Worm (Caenorhabditis elegans) whole organism, young adult: ENCODE measurements around the gene R13D11.10.

Experiments used
- D2030.7 ChIP-seq: fragments of 200-800 bp; sonication (Bioruptor generic); IDR thresholded peaks from 2 replicates; pipeline ENCODE4 v1.3.6; 2022; ENCODE audit warnings: missing genetic modification reagents, missing genetic modification characterization, missing compliant biosample characterization
- F10E7.11 ChIP-seq: sonication (generic microtip); optimal IDR thresholded peaks from 2 replicates; lab custom pipeline; 2017; ENCODE audit warnings: mild to moderate bottlenecking, missing genetic modification characterization, moderate library complexity, missing compliant biosample characterization
- F33H1.4 ChIP-seq: fragments of 200-800 bp; sonication (Bioruptor generic); IDR thresholded peaks from 2 replicates; pipeline ENCODE4 v1.3.6; 2022; ENCODE audit warnings: missing genetic modification reagents, missing genetic modification characterization, missing compliant biosample characterization
- F52B5.7 ChIP-seq: sonication (generic microtip); optimal IDR thresholded peaks from 2 replicates; lab custom pipeline; 2016; ENCODE audit warnings: mild to moderate bottlenecking, missing genetic modification characterization, missing compliant biosample characterization
- F55B11.4 ChIP-seq: sonication (generic microtip); optimal IDR thresholded peaks from 2 replicates; lab custom pipeline; 2016; ENCODE audit warnings: missing compliant biosample characterization, missing genetic modification characterization, borderline replicate concordance; ENCODE audit not compliant: insufficient read depth
- F57A8.1 ChIP-seq: fragments of 200-800 bp; sonication (Bioruptor generic); optimal IDR thresholded peaks from 2 replicates; lab custom pipeline; 2018; ENCODE audit warnings: mild to moderate bottlenecking, missing genetic modification characterization, moderate library complexity, missing compliant biosample characterization
- F57C9.4 ChIP-seq: sonication (generic microtip); optimal IDR thresholded peaks from 2 replicates; lab custom pipeline; 2017; ENCODE audit warnings: mild to moderate bottlenecking, missing genetic modification characterization, missing compliant biosample characterization
- K12H6.12 ChIP-seq: fragments of 200-800 bp; sonication (Bioruptor generic); optimal IDR thresholded peaks from 2 replicates; lab custom pipeline; 2018; ENCODE audit warnings: mild to moderate bottlenecking, missing genetic modification characterization, missing compliant biosample characterization
- T26A5.8 ChIP-seq: sonication (generic microtip); optimal IDR thresholded peaks from 2 replicates; lab custom pipeline; 2016; ENCODE audit warnings: missing genetic modification characterization, missing compliant biosample characterization
- Y56A3A.18 ChIP-seq: fragments of 200-800 bp; sonication (Bioruptor generic); IDR thresholded peaks from 2 replicates; pipeline ENCODE4 v1.3.6; 2022; ENCODE audit warnings: missing genetic modification reagents, missing genetic modification characterization, missing compliant biosample characterization
- Y95B8A.8 ChIP-seq: fragments of 200-800 bp; sonication (Bioruptor generic); IDR thresholded peaks from 2 replicates; pipeline ENCODE4 v1.3.6; 2022; ENCODE audit warnings: missing genetic modification reagents, missing genetic modification characterization, missing compliant biosample characterization
- ZK185.1 ChIP-seq: sonication (generic microtip); optimal IDR thresholded peaks from 2 replicates; lab custom pipeline; 2016; ENCODE audit warnings: mild to moderate bottlenecking, missing genetic modification characterization, missing compliant biosample characterization; ENCODE audit not compliant: poor library complexity, severe bottlenecking
- attf-3 ChIP-seq: fragments of 200-800 bp; sonication (Bioruptor generic); conservative IDR thresholded peaks from 2 replicates; pipeline ENCODE4 v1.3.6; 2022; ENCODE audit warnings: missing genetic modification reagents, missing genetic modification characterization, missing compliant biosample characterization
- attf-5 ChIP-seq: fragments of 200-800 bp; sonication (Bioruptor generic); optimal IDR thresholded peaks from 2 replicates; lab custom pipeline; 2018; ENCODE audit warnings: mild to moderate bottlenecking, missing genetic modification characterization, missing compliant biosample characterization
- bed-1 ChIP-seq: fragments of 200-800 bp; sonication (Bioruptor generic); IDR thresholded peaks from 2 replicates; pipeline ENCODE4 v1.3.6; 2022; ENCODE audit warnings: missing genetic modification reagents, missing genetic modification characterization, missing compliant biosample characterization
- ceh-58 ChIP-seq: fragments of 200-800 bp; sonication (Bioruptor generic); IDR thresholded peaks from 2 replicates; pipeline ENCODE4 v1.3.6; 2022; ENCODE audit warnings: missing genetic modification characterization, missing compliant biosample characterization
- ceh-79 ChIP-seq: sonication (generic microtip); optimal IDR thresholded peaks from 2 replicates; lab custom pipeline; 2017; ENCODE audit warnings: mild to moderate bottlenecking, missing genetic modification characterization, missing compliant biosample characterization
- ceh-91 ChIP-seq: fragments of 200-800 bp; sonication (Bioruptor generic); IDR thresholded peaks from 2 replicates; pipeline ENCODE4 v1.3.6; 2022; ENCODE audit warnings: missing genetic modification reagents, missing genetic modification characterization, missing compliant biosample characterization
- dpff-1 ChIP-seq: sonication (generic microtip); optimal IDR thresholded peaks from 2 replicates; lab custom pipeline; 2017; ENCODE audit warnings: mild to moderate bottlenecking, missing genetic modification characterization, missing compliant biosample characterization
- egl-18 ChIP-seq: fragments of 200-800 bp; sonication (Bioruptor generic); IDR thresholded peaks from 2 replicates; pipeline ENCODE4 v1.3.6; 2022; ENCODE audit warnings: missing genetic modification reagents, missing genetic modification characterization, missing compliant biosample characterization
- egl-44 ChIP-seq: fragments of 200-800 bp; sonication (Bioruptor generic); IDR thresholded peaks from 2 replicates; pipeline ENCODE4 v1.3.6; 2022; ENCODE audit warnings: missing genetic modification reagents, missing genetic modification characterization, missing compliant biosample characterization
- ekl-4 ChIP-seq: fragments of 200-800 bp; sonication (Bioruptor generic); IDR thresholded peaks from 2 replicates; pipeline ENCODE4 v1.3.6; 2022; ENCODE audit warnings: missing genetic modification reagents, missing genetic modification characterization, missing compliant biosample characterization
- gei-17 ChIP-seq: fragments of 200-800 bp; sonication (Bioruptor generic); optimal IDR thresholded peaks from 2 replicates; lab custom pipeline; 2018; ENCODE audit warnings: mild to moderate bottlenecking, missing genetic modification characterization, missing compliant biosample characterization
- hmg-1.2 ChIP-seq: fragments of 200-800 bp; sonication (Bioruptor generic); IDR thresholded peaks from 2 replicates; pipeline ENCODE4 v1.3.6; 2022; ENCODE audit warnings: missing genetic modification reagents, missing genetic modification characterization, missing compliant biosample characterization
- hmg-20 ChIP-seq: fragments of 200-800 bp; sonication (Bioruptor generic); IDR thresholded peaks from 2 replicates; pipeline ENCODE4 v1.3.6; 2022; ENCODE audit warnings: missing genetic modification reagents, missing genetic modification characterization, missing compliant biosample characterization
- hsf-1 ChIP-seq: fragments of 200-800 bp; sonication (Bioruptor generic); IDR thresholded peaks from 2 replicates; pipeline ENCODE4 v1.3.6; 2022; ENCODE audit warnings: missing genetic modification reagents, missing genetic modification characterization, missing compliant biosample characterization
- lag-1 ChIP-seq: fragments of 200-800 bp; sonication (Bioruptor generic); IDR thresholded peaks from 2 replicates; pipeline ENCODE4 v1.3.6; 2022; ENCODE audit warnings: missing genetic modification reagents, missing genetic modification characterization, missing compliant biosample characterization
- lin-26 ChIP-seq: fragments of 200-800 bp; sonication (Bioruptor generic); IDR thresholded peaks from 2 replicates; pipeline ENCODE4 v1.3.6; 2022; ENCODE audit warnings: missing genetic modification reagents, missing genetic modification characterization, missing compliant biosample characterization
- lin-35 ChIP-seq, 3 experiments: fragments of 150-350 bp in 2 of 3; sonication (generic microtip) in 1 of 3; optimal IDR thresholded peaks; 2 replicates each; lab custom pipeline; 2014 to 2018; ENCODE audit warnings: missing biosample characterization in 3 of 3, missing genetic modification characterization in 3 of 3, missing genetic modification reagents in 3 of 3
- lsy-27 ChIP-seq: sonication (generic microtip); optimal IDR thresholded peaks from 2 replicates; lab custom pipeline; 2017; ENCODE audit warnings: missing genetic modification characterization, mild to moderate bottlenecking, missing compliant biosample characterization, antibody characterized with exemption, missing genotype, borderline replicate concordance; ENCODE audit not compliant: insufficient read depth
- madf-3 ChIP-seq: fragments of 200-800 bp; sonication (Bioruptor generic); IDR thresholded peaks from 2 replicates; pipeline ENCODE4 v1.3.6; 2022; ENCODE audit warnings: missing genetic modification reagents, missing genetic modification characterization, missing compliant biosample characterization
- mcd-1 ChIP-seq: fragments of 200-800 bp; sonication (Bioruptor generic); IDR thresholded peaks from 2 replicates; pipeline ENCODE4 v1.3.6; 2022; ENCODE audit warnings: missing genetic modification reagents, missing genetic modification characterization, missing compliant biosample characterization
- mel-28 ChIP-seq: sonication (generic microtip); optimal IDR thresholded peaks from 2 replicates; lab custom pipeline; 2016; ENCODE audit warnings: borderline replicate concordance, mild to moderate bottlenecking, missing genetic modification characterization, missing compliant biosample characterization
- mxl-1 ChIP-seq: sonication (generic microtip); optimal IDR thresholded peaks from 2 replicates; lab custom pipeline; 2016; ENCODE audit warnings: missing genetic modification characterization, missing compliant biosample characterization
- nfyb-1 ChIP-seq: fragments of 200-800 bp; sonication (Bioruptor generic); IDR thresholded peaks from 2 replicates; pipeline ENCODE4 v1.3.6; 2022; ENCODE audit warnings: missing genetic modification reagents, missing genetic modification characterization, missing compliant biosample characterization
- nhr-90 ChIP-seq: sonication (generic microtip); optimal IDR thresholded peaks from 2 replicates; lab custom pipeline; 2016; ENCODE audit warnings: missing genotype, mild to moderate bottlenecking, missing genetic modification characterization, missing compliant biosample characterization
- sdz-38 ChIP-seq: sonication (generic microtip); optimal IDR thresholded peaks from 2 replicates; lab custom pipeline; 2016; ENCODE audit warnings: missing genotype, missing genetic modification characterization, missing compliant biosample characterization
- sea-2 ChIP-seq: fragments of 200-800 bp; sonication (Bioruptor generic); IDR thresholded peaks from 2 replicates; pipeline ENCODE4 v1.3.6; 2022; ENCODE audit warnings: missing genetic modification characterization, missing compliant biosample characterization
- snpc-3.4 ChIP-seq: sonication (generic microtip); optimal IDR thresholded peaks from 2 replicates; lab custom pipeline; 2017; ENCODE audit warnings: missing genetic modification characterization, mild to moderate bottlenecking, missing compliant biosample characterization, antibody characterized with exemption, moderate library complexity, missing genotype, missing genetic modification reagents
- tbp1 ChIP-seq: fragments of 200-800 bp; sonication (Bioruptor generic); optimal IDR thresholded peaks from 2 replicates; lab custom pipeline; 2018; ENCODE audit warnings: mild to moderate bottlenecking, missing genetic modification characterization, missing compliant biosample characterization
- unc-62 ChIP-seq: fragments of 150-350 bp; optimal IDR thresholded peaks from 2 replicates; lab custom pipeline; 2014; ENCODE audit warnings: missing biosample characterization, missing genetic modification reagents, missing genetic modification characterization
- xnd-1 ChIP-seq: sonication (generic microtip); optimal IDR thresholded peaks from 2 replicates; lab custom pipeline; 2016; ENCODE audit warnings: missing genotype, missing genetic modification reagents, missing genetic modification characterization, missing compliant biosample characterization
- zfh-2 ChIP-seq: fragments of 200-800 bp; sonication (Bioruptor generic); conservative IDR thresholded peaks from 2 replicates; pipeline ENCODE4 v1.3.6; 2022; ENCODE audit warnings: missing genetic modification reagents, missing genetic modification characterization, missing compliant biosample characterization
- zim-3 ChIP-seq: sonication (generic microtip); optimal IDR thresholded peaks from 2 replicates; lab custom pipeline; 2017; ENCODE audit warnings: mild to moderate bottlenecking, missing genetic modification characterization, moderate library complexity, missing compliant biosample characterization
- ztf-26 ChIP-seq: sonication (generic microtip); optimal IDR thresholded peaks from 2 replicates; lab custom pipeline; 2017; ENCODE audit warnings: missing genetic modification characterization, missing compliant biosample characterization
- ztf-6 ChIP-seq: fragments of 200-800 bp; sonication (Bioruptor generic); IDR thresholded peaks from 2 replicates; pipeline ENCODE4 v1.3.6; 2022; ENCODE audit warnings: missing genetic modification reagents, missing genetic modification characterization, missing compliant biosample characterization

The R13D11.10 gene

DNA sequence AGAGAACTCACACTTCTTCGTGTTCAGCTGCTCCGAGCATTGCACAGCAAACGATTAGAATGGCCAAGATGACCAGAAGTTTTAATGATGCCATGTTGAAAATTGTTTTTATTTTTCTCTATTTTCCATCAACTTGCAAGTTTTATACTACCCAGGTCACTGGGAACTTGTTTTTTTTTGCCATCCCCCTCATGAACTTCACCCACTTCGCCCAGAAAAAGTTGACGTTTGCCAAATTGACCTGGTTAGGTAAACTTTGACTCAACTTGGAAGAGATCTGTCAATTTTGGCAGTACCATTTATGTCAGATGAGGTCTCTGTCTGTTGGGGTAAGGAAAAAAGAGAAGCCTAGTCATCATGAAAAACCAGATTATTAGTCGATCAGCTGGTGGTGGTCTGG, at the start of gene R13D11.10:
TSS of gene R13D11.10 (minus strand) at position 101 of the 400 bp plus-strand sequence.
- TF ChIP-seq ceh-58 (GFP tag; lab: Robert Waterston, UW) (no peak), ztf-26 (tag; lab: Kevin White, UChicago) (no peak), F33H1.4 (GFP tag; lab: Robert Waterston, UW) (no peak), dpff-1 (tag; lab: Kevin White, UChicago) (no peak), F55B11.4 (tag; lab: Kevin White, UChicago) (no peak), lin-35 (GFP tag; optimal IDR thresholded peaks at IDR 0.05; lab: Kevin White, UChicago) (no peak)

DNA sequence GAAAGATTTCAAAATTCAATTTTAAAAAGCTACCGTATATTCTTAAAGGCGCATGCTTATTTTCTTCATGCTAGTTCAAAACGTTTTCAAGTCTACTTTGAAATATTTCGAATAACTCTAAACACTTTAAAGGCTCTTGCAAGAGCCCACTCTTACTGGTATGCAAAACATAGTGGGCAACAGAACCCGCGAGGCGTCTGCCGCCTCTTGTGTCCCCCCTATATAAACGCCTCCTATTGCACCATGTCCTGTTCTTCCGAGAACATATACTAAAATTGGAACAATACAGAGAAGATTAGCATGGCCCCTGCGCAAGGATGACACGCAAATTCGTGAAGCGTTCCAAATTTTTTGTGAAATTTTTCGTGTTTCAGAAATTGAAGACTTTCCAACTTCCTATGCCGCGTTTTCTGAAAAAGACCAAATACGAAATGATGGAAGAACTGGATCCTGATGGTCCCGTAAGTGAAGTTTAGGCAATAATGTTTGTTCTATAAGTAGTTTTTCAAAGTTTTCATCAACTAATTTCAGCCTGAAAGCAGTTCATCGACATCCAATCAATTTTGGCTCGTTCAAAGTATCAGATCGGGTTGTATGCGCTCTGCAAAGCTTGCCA, 45.9 kb upstream of the R13D11.10 start:
- TF ChIP-seq ceh-79 (tag; lab: Kevin White, UChicago) = no peak
- no peak for TF ChIP-seq lin-35 (GFP tag; optimal IDR thresholded peaks at IDR 0.05; lab: Kevin White, UChicago)
- no peak for TF ChIP-seq zim-3 (tag; lab: Kevin White, UChicago)
- TF ChIP-seq nhr-90 (tag; lab: Kevin White, UChicago) = no peak
- TF ChIP-seq sea-2 (GFP tag; lab: Robert Waterston, UW) = peak; percentile 64; the same call in 1 of the 2 replicates
- TF ChIP-seq lag-1 = no peak
- TF ChIP-seq mcd-1 = peak; percentile 69
- TF ChIP-seq snpc-3.4 (tag; lab: Kevin White, UChicago) = peak; percentile 86
- no peak for TF ChIP-seq Y95B8A.8 (GFP tag; lab: Robert Waterston, UW)
- TF ChIP-seq xnd-1 (tag; lab: Kevin White, UChicago) = peak; percentile 32
- TF ChIP-seq ztf-6 = 0 out of 2 replicates have a peak, but pooled peaks have one; percentile 51
- no peak for TF ChIP-seq T26A5.8 (tag; lab: Kevin White, UChicago)
- peak; percentile 83 for TF ChIP-seq lin-26
- peak; percentile 38; the same call in 1 of the 2 replicates for TF ChIP-seq ekl-4 (GFP tag; lab: Robert Waterston, UW)
- TF ChIP-seq madf-3 (GFP tag; lab: Robert Waterston, UW) = no peak
- no peak for TF ChIP-seq F57A8.1 (GFP tag; lab: Kevin White, UChicago)
- TF ChIP-seq gei-17 (GFP tag; lab: Kevin White, UChicago) = no peak
- TF ChIP-seq lsy-27 = no peak
- TF ChIP-seq nfyb-1 (GFP tag; lab: Robert Waterston, UW) = no peak
- TF ChIP-seq zfh-2 (GFP tag; lab: Robert Waterston, UW) = no peak
- 0 out of 2 replicates have a peak, but pooled peaks have one; percentile 36 for TF ChIP-seq egl-44
- TF ChIP-seq F52B5.7 (tag; lab: Kevin White, UChicago) = no peak
- no peak for TF ChIP-seq attf-5 (GFP tag; lab: Kevin White, UChicago)
- no peak for TF ChIP-seq ZK185.1 (tag; lab: Kevin White, UChicago)
- no peak for TF ChIP-seq mel-28 (tag; lab: Kevin White, UChicago)
- no peak for TF ChIP-seq ztf-26 (tag; lab: Kevin White, UChicago)
- TF ChIP-seq tbp1 (GFP tag; lab: Kevin White, UChicago) = peak; percentile 79
- no peak for TF ChIP-seq bed-1 (GFP tag; lab: Robert Waterston, UW)
- peak; percentile 56; the same call in 1 of the 2 replicates for TF ChIP-seq D2030.7
- no peak for TF ChIP-seq sdz-38 (tag; lab: Kevin White, UChicago)
- TF ChIP-seq unc-62 = no peak
- no peak for TF ChIP-seq ceh-91
- TF ChIP-seq Y56A3A.18 = peak; percentile 84
- TF ChIP-seq F57C9.4 (tag; lab: Kevin White, UChicago) = no peak
- TF ChIP-seq hmg-20 (GFP tag; lab: Robert Waterston, UW) = 0 out of 2 replicates have a peak, but pooled peaks have one; percentile 67
- no peak for TF ChIP-seq K12H6.12 (tag; lab: Kevin White, UChicago)
- no peak for TF ChIP-seq F10E7.11 (tag; lab: Kevin White, UChicago)
- TF ChIP-seq mxl-1 (tag; lab: Kevin White, UChicago) = peak; percentile 32
- TF ChIP-seq attf-3 = no peak
- TF ChIP-seq egl-18 (GFP tag; lab: Robert Waterston, UW) = 0 out of 2 replicates have a peak, but pooled peaks have one; percentile 43
- peak; percentile 66; the same call in 1 of the 2 replicates for TF ChIP-seq hsf-1
- TF ChIP-seq hmg-1.2 (GFP tag; lab: Robert Waterston, UW) = peak; percentile 98
